Worm (Caenorhabditis elegans): ENCODE results near the gene T26E4.18.

Gene T26E4.18

DNA sequence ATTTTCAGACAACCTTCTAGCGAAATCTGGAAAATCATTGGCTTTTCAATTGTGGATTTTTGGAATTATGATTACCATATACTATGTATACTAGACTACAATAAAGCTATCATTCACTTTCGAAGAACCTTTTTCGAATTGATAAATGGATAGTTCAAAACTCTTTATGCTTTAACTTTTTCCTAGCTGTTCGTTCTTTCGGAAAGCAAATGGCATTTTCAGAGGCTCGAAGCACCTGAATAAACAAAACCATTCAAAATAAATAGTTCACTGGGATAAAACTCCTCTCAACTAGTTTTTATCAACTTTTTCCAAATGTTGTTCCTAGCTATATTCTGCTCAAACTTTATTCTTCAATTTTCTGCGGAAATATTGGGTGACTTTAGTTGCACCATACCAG is 22.6 kb downstream of the T26E4.18 start, which contains the start of gene T26E4.2:
Gene T26E4.2 (plus strand): TSS at position 301 of the 400 bp plus-strand sequence.
- no peak for TF ChIP-seq hmg-4 (GFP tag; optimal IDR thresholded peaks at IDR 0.05)
- TF ChIP-seq ceh-36 (tag; optimal IDR thresholded peaks at IDR 0.05) = no peak
- no peak for TF ChIP-seq ets-7 (tag; optimal IDR thresholded peaks at IDR 0.05)
- TF ChIP-seq pes-1 (GFP tag; IDR thresholded peaks at IDR 0.05) = no peak
- TF ChIP-seq tbx-11 (GFP tag; IDR thresholded peaks at IDR 0.05) = no peak
- TF ChIP-seq tra-4 (tag; optimal IDR thresholded peaks at IDR 0.05) = no peak
- TF ChIP-seq B0310.2 (tag; optimal IDR thresholded peaks at IDR 0.05) = no peak
- no peak for TF ChIP-seq ama-1 (optimal IDR thresholded peaks at IDR 0.05)
- no peak for TF ChIP-seq flt-1 (GFP tag; IDR thresholded peaks at IDR 0.05)
- no peak for TF ChIP-seq aly-1 (tag; optimal IDR thresholded peaks at IDR 0.05)
- no peak for TF ChIP-seq hnd-1 (tag; optimal IDR thresholded peaks at IDR 0.05)
- TF ChIP-seq scrt-1 (GFP tag; IDR thresholded peaks at IDR 0.05) = no peak

DNA sequence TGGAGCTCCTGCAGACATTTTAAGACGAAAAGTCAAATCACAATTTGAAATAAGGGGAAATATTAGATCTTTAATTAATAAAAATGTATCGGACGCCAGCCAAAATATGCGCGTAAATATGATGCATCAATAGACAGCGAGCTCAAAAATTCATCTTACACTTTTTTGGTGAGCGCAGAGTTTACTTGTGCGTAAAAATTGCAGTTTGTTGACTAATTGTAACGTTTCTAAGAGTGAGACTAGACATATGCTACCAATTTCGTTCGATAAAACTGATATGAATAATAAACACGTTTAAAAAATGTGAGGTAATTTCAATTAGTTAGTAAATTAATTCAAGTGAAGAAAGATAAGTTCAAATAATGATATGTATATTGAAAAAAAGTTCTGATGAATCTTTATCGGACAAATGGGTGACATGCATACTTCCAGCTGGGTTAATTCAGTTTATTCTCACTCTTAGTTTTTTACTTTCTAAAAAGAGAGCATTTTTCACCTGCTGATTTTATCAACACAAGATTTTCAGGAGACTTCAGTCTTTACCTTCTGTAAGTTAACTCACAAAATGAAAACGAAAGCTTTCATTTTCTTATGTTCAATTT is 24.4 kb downstream of the T26E4.18 start, which contains the start of the genes nhr-285 and irld-52:
Gene nhr-285 (minus strand): TSS at position 101 of the 602 bp plus-strand sequence.
Gene irld-52 (plus strand): TSS at position 552 of the 602 bp plus-strand sequence.
- TF ChIP-seq scrt-1 (GFP tag; IDR thresholded peaks at IDR 0.05) (no peak), flt-1 (GFP tag; IDR thresholded peaks at IDR 0.05) (no peak), pes-1 (GFP tag; IDR thresholded peaks at IDR 0.05) (no peak), ceh-36 (tag; optimal IDR thresholded peaks at IDR 0.05) (no peak), hmg-4 (GFP tag; optimal IDR thresholded peaks at IDR 0.05) (no peak), ama-1 (optimal IDR thresholded peaks at IDR 0.05) (no peak)

DNA sequence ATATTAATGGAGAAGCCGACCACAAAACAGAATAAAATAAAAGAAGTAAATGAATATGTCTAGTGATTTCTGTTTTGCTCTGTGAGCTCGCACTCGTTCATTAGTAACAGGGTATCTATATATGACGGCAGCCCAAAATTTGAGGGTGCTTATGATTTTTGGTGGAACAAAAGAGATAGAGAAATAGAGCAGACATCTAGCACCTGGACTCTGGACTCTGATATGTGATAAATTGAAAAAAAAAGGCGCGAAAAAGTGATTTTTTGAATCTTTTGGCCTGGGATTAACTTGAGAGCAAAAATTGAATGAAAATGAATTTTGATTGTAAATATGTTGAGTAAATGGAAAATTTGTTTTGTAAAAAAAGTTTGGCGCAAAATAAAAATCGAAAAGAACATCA is 27.0 kb downstream of the T26E4.18 start, which contains the start of gene nhr-283:
Gene nhr-283 (minus strand): TSS at position 101 of the 400 bp plus-strand sequence.
- no peak for TF ChIP-seq F13C5.2 (tag; optimal IDR thresholded peaks at IDR 0.05)
- TF ChIP-seq hnd-1 (tag; optimal IDR thresholded peaks at IDR 0.05) = no peak
- no peak for TF ChIP-seq aly-1 (tag; optimal IDR thresholded peaks at IDR 0.05)
- TF ChIP-seq flt-1 (GFP tag; IDR thresholded peaks at IDR 0.05) = no peak
- no peak for TF ChIP-seq hmbx-1 (tag; optimal IDR thresholded peaks at IDR 0.05)
- TF ChIP-seq B0310.2 (tag; optimal IDR thresholded peaks at IDR 0.05) = no peak
- TF ChIP-seq ceh-36 (tag; optimal IDR thresholded peaks at IDR 0.05) = no peak
- TF ChIP-seq ets-7 (tag; optimal IDR thresholded peaks at IDR 0.05) = no peak
- no peak for TF ChIP-seq ceh-13 (GFP tag; optimal IDR thresholded peaks at IDR 0.05)

DNA sequence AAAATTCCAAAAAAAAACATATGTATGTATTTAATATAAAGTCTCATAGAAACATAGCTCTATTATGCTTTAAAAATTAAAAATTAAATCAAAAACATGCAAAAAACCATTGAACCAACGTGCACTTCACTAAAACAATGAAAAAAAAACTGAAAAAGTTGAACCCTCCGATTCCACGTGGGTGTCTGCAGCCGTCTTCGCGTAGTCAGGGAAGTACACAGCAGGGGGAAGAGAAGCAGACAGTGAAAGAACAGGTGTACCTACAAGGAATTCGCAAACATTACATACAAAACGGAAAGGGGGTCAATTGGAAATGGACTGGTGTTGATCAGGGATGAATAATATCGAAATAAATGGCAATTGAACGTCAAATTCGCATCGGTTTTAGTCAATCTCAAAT is 29.7 kb downstream of the T26E4.18 start:
- TF ChIP-seq F13C5.2 (tag; optimal IDR thresholded peaks at IDR 0.05) (no peak), hmbx-1 (tag; optimal IDR thresholded peaks at IDR 0.05) (no peak), tbx-37 (GFP tag; conservative IDR thresholded peaks at IDR 0.05) (no peak), scrt-1 (GFP tag; IDR thresholded peaks at IDR 0.05) (no peak), hnd-1 (tag; optimal IDR thresholded peaks at IDR 0.05) (no peak), pes-1 (GFP tag; IDR thresholded peaks at IDR 0.05) (no peak), aly-1 (tag; optimal IDR thresholded peaks at IDR 0.05) (no peak), hmg-4 (GFP tag; optimal IDR thresholded peaks at IDR 0.05) (no peak)

DNA sequence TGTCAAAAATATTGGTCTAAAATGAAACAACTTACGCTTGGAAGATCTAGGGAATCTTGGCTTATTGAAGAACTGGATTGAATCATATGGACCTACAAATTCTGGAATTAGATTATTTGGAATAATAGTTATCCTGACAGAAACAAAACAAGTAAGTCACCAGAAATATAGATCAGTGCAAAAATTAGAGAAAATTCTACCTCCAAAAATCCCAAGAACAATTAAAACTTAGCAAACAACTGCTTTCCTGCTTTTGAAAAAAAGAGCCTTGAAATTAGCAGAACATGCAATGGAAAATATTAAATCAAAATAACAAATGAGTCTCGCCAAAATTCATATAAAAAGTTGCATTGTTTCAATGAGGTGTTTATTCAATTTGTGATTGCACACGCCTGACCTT is 30.5 kb downstream of the T26E4.18 start, which contains the start of gene nhr-60:
Gene nhr-60 (minus strand): TSS at position 101 of the 400 bp plus-strand sequence.
- TF ChIP-seq hmg-4 (GFP tag; optimal IDR thresholded peaks at IDR 0.05) (no peak), F13C5.2 (tag; optimal IDR thresholded peaks at IDR 0.05) (no peak), sea-1 (GFP tag; conservative IDR thresholded peaks at IDR 0.05) (no peak), hmbx-1 (tag; optimal IDR thresholded peaks at IDR 0.05) (no peak)

DNA sequence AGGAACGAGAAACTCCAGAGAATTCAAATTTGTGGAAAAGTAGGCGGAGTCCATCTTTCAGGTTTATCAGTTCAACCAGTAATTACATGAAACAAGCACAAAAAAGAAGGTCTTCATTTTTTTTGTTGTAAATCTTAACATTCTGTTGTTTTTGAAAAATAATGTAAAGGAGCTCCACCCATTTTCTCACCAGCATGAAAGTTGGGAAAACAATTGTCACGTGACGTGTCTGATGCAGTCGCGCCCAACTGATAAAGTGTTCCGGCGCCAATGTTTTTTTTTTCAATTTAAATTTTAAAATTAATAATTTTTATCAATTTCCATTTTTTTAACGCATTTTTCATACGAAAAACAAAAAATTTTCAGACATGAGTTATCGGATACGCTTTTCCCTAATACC is 34.6 kb downstream of the T26E4.18 start, which contains the start of gene F57A10.4:
Gene F57A10.4 (plus strand): TSS at position 367 of the 400 bp plus-strand sequence.
- TF ChIP-seq F13C5.2 (tag; optimal IDR thresholded peaks at IDR 0.05) (no peak), B0310.2 (tag; optimal IDR thresholded peaks at IDR 0.05) (no peak), aly-1 (tag; optimal IDR thresholded peaks at IDR 0.05) (no peak), tra-4 (tag; optimal IDR thresholded peaks at IDR 0.05) (no peak), tbx-37 (GFP tag; conservative IDR thresholded peaks at IDR 0.05) (no peak), ceh-13 (GFP tag; optimal IDR thresholded peaks at IDR 0.05) (no peak), hmg-4 (GFP tag; optimal IDR thresholded peaks at IDR 0.05) (no peak), ceh-36 (tag; optimal IDR thresholded peaks at IDR 0.05) (no peak), ama-1 (optimal IDR thresholded peaks at IDR 0.05) (no peak), hmbx-1 (tag; optimal IDR thresholded peaks at IDR 0.05) (no peak), pes-1 (GFP tag; IDR thresholded peaks at IDR 0.05) (no peak), hnd-1 (tag; optimal IDR thresholded peaks at IDR 0.05) (no peak), scrt-1 (GFP tag; IDR thresholded peaks at IDR 0.05) (no peak), tbx-11 (GFP tag; IDR thresholded peaks at IDR 0.05) (no peak), sea-1 (GFP tag; conservative IDR thresholded peaks at IDR 0.05) (no peak)

DNA sequence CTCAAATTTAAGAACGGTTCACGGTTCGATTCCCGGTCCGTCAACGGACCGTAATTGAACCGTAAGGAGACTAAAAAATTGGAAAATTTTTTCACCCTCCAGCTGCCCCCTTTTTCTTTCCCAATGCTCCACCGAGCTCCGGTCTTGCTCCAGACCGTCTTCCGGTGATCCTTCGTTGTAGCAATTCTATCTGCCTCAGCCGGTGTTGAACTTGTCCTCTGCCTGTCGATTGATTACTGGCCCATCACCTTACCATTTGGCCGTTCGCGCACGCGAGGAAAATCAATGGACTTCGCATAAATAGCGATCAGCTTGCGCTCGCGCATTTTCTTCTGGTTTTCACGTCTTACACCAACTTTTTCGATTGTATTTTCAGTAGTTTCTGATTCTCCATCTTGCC is 36.3 kb downstream of the T26E4.18 start:
- TF ChIP-seq pes-1 (GFP tag; IDR thresholded peaks at IDR 0.05) (peak; percentile 73), flt-1 (GFP tag; IDR thresholded peaks at IDR 0.05) (peak; percentile 28; the same call in 1 of the 2 replicates), scrt-1 (GFP tag; IDR thresholded peaks at IDR 0.05) (peak; percentile 51; the same call in 1 of the 2 replicates)

DNA sequence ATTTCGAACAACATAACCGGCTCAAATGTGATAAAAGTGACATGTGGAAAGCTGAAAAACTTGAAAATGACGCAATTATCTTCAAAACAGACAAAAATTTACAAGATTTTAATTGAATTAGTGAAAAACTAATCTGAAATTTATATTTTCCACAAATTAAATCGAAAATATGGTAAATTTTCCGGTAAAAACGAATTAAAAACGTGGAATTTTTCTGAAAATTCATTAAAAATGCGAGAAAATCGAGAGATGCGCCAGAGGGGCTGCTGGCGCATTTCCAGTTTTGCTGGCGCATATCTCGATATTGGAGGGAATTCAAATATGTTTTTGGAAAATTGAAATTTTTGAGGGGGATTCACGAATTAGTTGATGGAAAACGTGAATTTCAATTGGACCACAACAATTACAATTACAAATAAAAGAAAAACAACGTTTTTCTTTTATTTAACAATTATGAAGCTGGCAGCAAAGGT is 37.5 kb downstream of the T26E4.18 start, which contains the start of the genes haf-3 and F57A10.2:
Gene haf-3 (minus strand): TSS at position 51 of the 473 bp plus-strand sequence.
Gene F57A10.2 (plus strand): TSS at position 454 of the 473 bp plus-strand sequence.
- TF ChIP-seq hmbx-1 (tag; optimal IDR thresholded peaks at IDR 0.05) (no peak), ama-1 (optimal IDR thresholded peaks at IDR 0.05) (no peak), flt-1 (GFP tag; IDR thresholded peaks at IDR 0.05) (0 out of 2 replicates have a peak, but pooled peaks have one; percentile 13), F13C5.2 (tag; optimal IDR thresholded peaks at IDR 0.05) (peak; percentile 66), sea-1 (GFP tag; conservative IDR thresholded peaks at IDR 0.05) (no peak)
